Fruit fly (Drosophila melanogaster) Kc167 (cell line): ENCODE data around the gene CG32572.

ENCODE experiments used
- Myc ChIP-seq: fragments of >200 bp; optimal IDR thresholded peaks from 2 replicates; lab custom pipeline; 2017; ENCODE audit warnings: missing external identifiers
- Sin3A ChIP-seq: fragments of >200 bp; optimal IDR thresholded peaks from 2 replicates; lab custom pipeline; 2018; ENCODE audit warnings: missing external identifiers

DNA sequence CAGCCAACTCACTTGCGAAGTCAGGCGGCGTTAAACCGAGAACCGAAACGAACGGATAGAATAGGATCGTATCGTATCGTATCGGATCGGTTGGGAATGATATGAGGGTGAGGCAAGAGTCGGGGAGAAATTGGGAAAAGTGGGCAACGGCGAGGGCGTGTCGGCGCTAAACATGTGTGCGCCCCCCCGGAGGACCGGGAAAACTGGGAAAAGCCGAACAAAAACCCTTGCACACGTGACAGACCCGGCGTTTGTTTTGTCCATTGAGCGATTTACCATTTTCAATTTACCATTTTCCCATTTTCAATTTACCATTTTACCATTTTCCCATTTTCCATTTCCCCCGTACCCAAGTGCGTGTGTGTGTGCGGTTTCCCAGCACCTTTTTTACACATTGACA is 54.1 kb downstream of the CG32572 start:
- TF ChIP-seq Myc (lab: Kevin White, UChicago) (no peak), Sin3A (lab: Kevin White, UChicago) (no peak)
